Worm (Caenorhabditis elegans) whole organism, late embryonic: ENCODE results near the gene clec-242.
"Not testable (repeated sequence)": the region's sequence is repeated elsewhere in the genome, so short reads cannot be mapped to it uniquely, and the experiment has no call there.

Experiments
- C38D4.7 ChIP-seq: fragments of 200-800 bp; sonication (Bioruptor generic); optimal IDR thresholded peaks from 2 replicates; lab custom pipeline; 2018; ENCODE audit warnings: mild to moderate bottlenecking, missing genetic modification characterization, moderate library complexity, missing compliant biosample characterization
- F13H6.1 ChIP-seq: sonication (generic microtip); optimal IDR thresholded peaks from 2 replicates; lab custom pipeline; 2016; ENCODE audit warnings: missing genetic modification characterization, missing compliant biosample characterization
- K09A11.1 ChIP-seq: sonication (generic microtip); optimal IDR thresholded peaks from 2 replicates; lab custom pipeline; 2017; ENCODE audit warnings: antibody characterized with exemption, mild to moderate bottlenecking, missing genetic modification characterization, missing compliant biosample characterization; ENCODE audit not compliant: insufficient read depth
- Y22D7AL.16 ChIP-seq: sonication (generic microtip); optimal IDR thresholded peaks from 2 replicates; lab custom pipeline; 2016; ENCODE audit warnings: missing genetic modification characterization, missing compliant biosample characterization
- ahr-1 ChIP-seq: sonication (generic microtip); optimal IDR thresholded peaks from 2 replicates; lab custom pipeline; 2016; ENCODE audit warnings: missing genetic modification characterization, missing compliant biosample characterization
- ama-1 ChIP-seq: fragments of 150-350 bp; optimal IDR thresholded peaks from 2 replicates; lab custom pipeline; 2014
- ceh-18 ChIP-seq: sonication (generic microtip); optimal IDR thresholded peaks from 2 replicates; lab custom pipeline; 2016; ENCODE audit warnings: missing genetic modification characterization, missing compliant biosample characterization
- ceh-22 ChIP-seq: sonication (generic microtip); optimal IDR thresholded peaks from 2 replicates; lab custom pipeline; 2017; ENCODE audit warnings: missing biosample characterization, missing genetic modification characterization
- ceh-24 ChIP-seq: sonication (generic microtip); optimal IDR thresholded peaks from 2 replicates; lab custom pipeline; 2016; ENCODE audit warnings: mild to moderate bottlenecking, missing genetic modification characterization, missing compliant biosample characterization
- ceh-34 ChIP-seq: sonication (generic microtip); optimal IDR thresholded peaks from 2 replicates; lab custom pipeline; 2016; ENCODE audit warnings: mild to moderate bottlenecking, missing genetic modification characterization, missing compliant biosample characterization
- ceh-45 ChIP-seq: fragments of 200-800 bp; sonication (Bioruptor generic); IDR thresholded peaks from 2 replicates; pipeline ENCODE4 v1.3.6; 2022; ENCODE audit warnings: missing genetic modification reagents, missing genetic modification characterization, missing compliant biosample characterization
- ceh-48 ChIP-seq: sonication (generic microtip); optimal IDR thresholded peaks from 2 replicates; lab custom pipeline; 2016; ENCODE audit warnings: missing genetic modification characterization, inconsistent platforms, missing compliant biosample characterization
- dmd-4 ChIP-seq: sonication (generic microtip); optimal IDR thresholded peaks from 2 replicates; lab custom pipeline; 2016; ENCODE audit warnings: borderline replicate concordance, missing genetic modification characterization, missing compliant biosample characterization
- dve-1 ChIP-seq: sonication (generic microtip); optimal IDR thresholded peaks from 2 replicates; lab custom pipeline; 2017; ENCODE audit warnings: antibody characterized with exemption, mild to moderate bottlenecking, missing genetic modification characterization, missing compliant biosample characterization
- elt-2 ChIP-seq: sonication (generic microtip); optimal IDR thresholded peaks from 2 replicates; lab custom pipeline; 2016; ENCODE audit warnings: missing genetic modification reagents, missing genetic modification characterization, missing compliant biosample characterization
- fkh-6 ChIP-seq: sonication (generic microtip); optimal IDR thresholded peaks from 2 replicates; lab custom pipeline; 2016; ENCODE audit warnings: missing genetic modification characterization, missing compliant biosample characterization
- hlh-13 ChIP-seq: fragments of 200-800 bp; sonication (Bioruptor generic); optimal IDR thresholded peaks from 2 replicates; lab custom pipeline; 2018; ENCODE audit warnings: mild to moderate bottlenecking, missing genetic modification characterization, missing compliant biosample characterization
- hlh-15 ChIP-seq: sonication (generic microtip); optimal IDR thresholded peaks from 2 replicates; lab custom pipeline; 2016; ENCODE audit warnings: missing genetic modification characterization, missing compliant biosample characterization
- hlh-30 ChIP-seq: sonication (generic microtip); optimal IDR thresholded peaks from 2 replicates; lab custom pipeline; 2017; ENCODE audit warnings: antibody characterized with exemption, missing genetic modification characterization, missing compliant biosample characterization; ENCODE audit not compliant: insufficient read depth
- lim-6 ChIP-seq: sonication (generic microtip); optimal IDR thresholded peaks from 2 replicates; lab custom pipeline; 2016; ENCODE audit warnings: missing genetic modification characterization, missing compliant biosample characterization
- lin-11 ChIP-seq: fragments of 200-800 bp; sonication (Bioruptor generic); optimal IDR thresholded peaks from 2 replicates; lab custom pipeline; 2018; ENCODE audit warnings: mild to moderate bottlenecking, missing genetic modification characterization, missing compliant biosample characterization
- madf-2 ChIP-seq: sonication (generic microtip); optimal IDR thresholded peaks from 2 replicates; lab custom pipeline; 2017; ENCODE audit warnings: missing genetic modification characterization, missing compliant biosample characterization
- nfya-1 ChIP-seq: sonication (generic microtip); optimal IDR thresholded peaks from 2 replicates; lab custom pipeline; 2017; ENCODE audit warnings: missing genetic modification characterization, mild to moderate bottlenecking, missing compliant biosample characterization, antibody characterized with exemption, moderate library complexity
- nhr-11 ChIP-seq: fragments of 150-350 bp; optimal IDR thresholded peaks from 2 replicates; lab custom pipeline; 2014; ENCODE audit warnings: missing biosample characterization, missing genetic modification characterization
- nhr-232 ChIP-seq: sonication (generic microtip); optimal IDR thresholded peaks from 2 replicates; lab custom pipeline; 2016; ENCODE audit warnings: missing genetic modification characterization, missing compliant biosample characterization
- npax-4 ChIP-seq: sonication (generic microtip); optimal IDR thresholded peaks from 2 replicates; lab custom pipeline; 2016; ENCODE audit warnings: missing genetic modification characterization, missing compliant biosample characterization
- pag-3 ChIP-seq: sonication (generic microtip); optimal IDR thresholded peaks from 2 replicates; lab custom pipeline; 2016; ENCODE audit warnings: missing compliant biosample characterization, missing genetic modification characterization, borderline replicate concordance
- pat-9 ChIP-seq: fragments of 200-800 bp; sonication (Bioruptor generic); optimal IDR thresholded peaks from 2 replicates; lab custom pipeline; 2018; ENCODE audit warnings: mild to moderate bottlenecking, missing genetic modification characterization, moderate library complexity, missing compliant biosample characterization
- pha-2 ChIP-seq: sonication (generic microtip); optimal IDR thresholded peaks from 2 replicates; lab custom pipeline; 2017; ENCODE audit warnings: mild to moderate bottlenecking, missing genetic modification characterization, missing compliant biosample characterization
- pqm-1 ChIP-seq: sonication (generic microtip); optimal IDR thresholded peaks from 2 replicates; lab custom pipeline; 2016; ENCODE audit warnings: missing genetic modification characterization, missing compliant biosample characterization
- pros-1 ChIP-seq: fragments of 150-350 bp; optimal IDR thresholded peaks from 2 replicates; lab custom pipeline; 2014; ENCODE audit warnings: missing biosample characterization, missing genetic modification reagents, missing genetic modification characterization
- ref-2 ChIP-seq: sonication (generic microtip); optimal IDR thresholded peaks from 2 replicates; lab custom pipeline; 2016; ENCODE audit warnings: missing genetic modification characterization, missing compliant biosample characterization
- sox-2 ChIP-seq: fragments of 200-800 bp; sonication (Bioruptor generic); IDR thresholded peaks from 2 replicates; pipeline ENCODE4 v1.3.6; 2022; ENCODE audit warnings: missing genetic modification reagents, missing genetic modification characterization, missing compliant biosample characterization
- tbx-2 ChIP-seq: sonication (generic microtip); optimal IDR thresholded peaks from 2 replicates; lab custom pipeline; 2016; ENCODE audit warnings: missing genetic modification characterization, missing compliant biosample characterization
- tbx-7 ChIP-seq: sonication (generic microtip); optimal IDR thresholded peaks from 2 replicates; lab custom pipeline; 2016; ENCODE audit warnings: missing genotype, missing genetic modification characterization, missing compliant biosample characterization
- ttx-3 ChIP-seq: sonication (generic microtip); optimal IDR thresholded peaks from 2 replicates; lab custom pipeline; 2016; ENCODE audit warnings: missing genetic modification reagents, missing genetic modification characterization, missing compliant biosample characterization
- unc-42 ChIP-seq: sonication (generic microtip); optimal IDR thresholded peaks from 2 replicates; lab custom pipeline; 2016; ENCODE audit warnings: missing genotype, missing genetic modification characterization, missing compliant biosample characterization

Gene clec-242

ce11 chrV:17255454-17255853 lies 10.1 kb upstream of the clec-242 start, which contains the start of gene srh-115:
srh-115 (plus strand) TSS chrV:17255754.
- no peak for TF ChIP-seq pag-3 (tag; lab: Kevin White, UChicago)
- no peak for TF ChIP-seq ama-1 (lab: Kevin White, UChicago)
- TF ChIP-seq pros-1 (tag; lab: Kevin White, UChicago): no peak
- TF ChIP-seq ceh-45 (GFP tag; lab: Robert Waterston, UW): no peak
- no peak for TF ChIP-seq Y22D7AL.16
- no peak for TF ChIP-seq ceh-24 (tag; lab: Kevin White, UChicago)
- TF ChIP-seq K09A11.1 (tag; lab: Kevin White, UChicago): no peak
- no peak for TF ChIP-seq C38D4.7 (GFP tag; lab: Kevin White, UChicago)
- TF ChIP-seq madf-2 (tag; lab: Kevin White, UChicago): no peak
- no peak for TF ChIP-seq nfya-1 (tag; lab: Kevin White, UChicago)
- no peak for TF ChIP-seq pha-2
- no peak for TF ChIP-seq lim-6 (tag; lab: Kevin White, UChicago)
- TF ChIP-seq ref-2 (tag; lab: Kevin White, UChicago): no peak
- TF ChIP-seq ceh-18 (tag; lab: Kevin White, UChicago): no peak
- no peak for TF ChIP-seq lin-11 (tag; lab: Kevin White, UChicago)
- no peak for TF ChIP-seq dve-1 (tag; lab: Kevin White, UChicago)
- TF ChIP-seq ceh-48 (tag; lab: Kevin White, UChicago): no peak
- TF ChIP-seq ceh-22 (tag; lab: Kevin White, UChicago): no peak
- TF ChIP-seq ahr-1 (tag; lab: Kevin White, UChicago): no peak

- TF ChIP-seq F13H6.1 (tag; lab: Kevin White, UChicago); nhr-11; hlh-13 (GFP tag; lab: Kevin White, UChicago): not testable (repeated sequence)
Observed at ce11 chrV:17255028-17255427, 9.7 kb upstream of the clec-242 start, which contains the start of gene srh-116. srh-116 (minus strand) TSS chrV:17255128.

ce11 chrV:17251364-17251961 lies 6.2 kb upstream of the clec-242 start, which contains the start of gene Y61B8A.6:
Y61B8A.6 (plus strand) TSS chrV:17251911.
- TF ChIP-seq ceh-24 (tag; lab: Kevin White, UChicago): no peak
- TF ChIP-seq dmd-4 (tag; lab: Kevin White, UChicago): no peak
- no peak for TF ChIP-seq hlh-30
- no peak for TF ChIP-seq tbx-7
- no peak for TF ChIP-seq nhr-232
- TF ChIP-seq pat-9: no peak
- no peak for TF ChIP-seq tbx-2 (tag; lab: Kevin White, UChicago)
- no peak for TF ChIP-seq lin-11 (tag; lab: Kevin White, UChicago)
- TF ChIP-seq unc-42 (tag; lab: Kevin White, UChicago): no peak
- TF ChIP-seq ttx-3 (tag; lab: Kevin White, UChicago): no peak
- TF ChIP-seq lim-6 (tag; lab: Kevin White, UChicago): no peak
- TF ChIP-seq K09A11.1 (tag; lab: Kevin White, UChicago): no peak
- TF ChIP-seq F13H6.1 (tag; lab: Kevin White, UChicago): no peak
- no peak for TF ChIP-seq dve-1 (tag; lab: Kevin White, UChicago)

- TF ChIP-seq hlh-30 (no peak), ref-2 (tag; lab: Kevin White, UChicago) (no peak), sox-2 (GFP tag; lab: Robert Waterston, UW) (no peak), fkh-6 (no peak), C38D4.7 (GFP tag; lab: Kevin White, UChicago) (no peak), ama-1 (lab: Kevin White, UChicago) (no peak), ceh-22 (tag; lab: Kevin White, UChicago) (no peak), hlh-15 (tag; lab: Kevin White, UChicago) (no peak), lim-6 (tag; lab: Kevin White, UChicago) (no peak), nhr-11 (no peak), pat-9 (no peak), madf-2 (tag; lab: Kevin White, UChicago) (no peak), dmd-4 (tag; lab: Kevin White, UChicago) (no peak), elt-2 (tag; lab: Kevin White, UChicago) (no peak), pros-1 (tag; lab: Kevin White, UChicago) (no peak), pqm-1 (tag; lab: Kevin White, UChicago) (no peak), npax-4 (tag; lab: Kevin White, UChicago) (no peak), ceh-24 (tag; lab: Kevin White, UChicago) (no peak), ceh-34 (tag; lab: Kevin White, UChicago) (no peak)
Observed at ce11 chrV:17248915-17249314, 3.6 kb upstream of the clec-242 start, which contains the start of gene clec-243. clec-243 (minus strand) TSS chrV:17249015.
